Worm (Caenorhabditis elegans): Measurements from ENCODE around the gene pgp-13.

DNA sequence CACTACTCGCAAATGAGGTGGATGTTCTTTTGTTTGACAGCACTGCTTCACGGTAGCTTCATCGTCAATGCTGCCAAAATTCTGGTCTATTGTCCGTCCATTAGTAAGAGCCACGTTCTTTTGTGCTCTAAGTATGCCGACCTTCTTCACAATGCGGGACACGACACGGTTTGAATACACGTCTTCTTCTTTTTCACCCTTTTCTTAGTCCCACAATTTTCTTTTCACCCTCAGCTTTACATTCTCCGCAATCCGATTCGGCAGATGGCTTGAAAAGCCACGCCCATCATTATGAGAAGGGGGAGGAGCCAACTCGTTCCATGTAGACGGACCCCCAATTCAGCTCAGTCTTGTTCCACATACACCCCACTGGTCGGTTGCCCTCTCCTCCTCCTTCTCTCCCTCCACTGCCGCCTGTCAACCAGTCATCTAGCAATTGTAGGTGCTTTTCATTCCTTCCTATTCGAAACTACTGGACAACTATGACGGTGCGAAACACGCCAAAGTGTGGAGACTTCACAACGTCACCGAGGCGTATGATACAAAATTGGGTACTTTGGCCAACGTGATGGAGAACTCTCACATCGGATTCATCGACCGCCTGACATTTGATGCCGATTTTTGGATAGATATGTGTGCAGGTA lies 46.7 kb upstream of the pgp-13 start:
- peak; percentile 76 for TF ChIP-seq flt-1 (GFP tag; IDR thresholded peaks at IDR 0.05)
- no peak for TF ChIP-seq cog-1 (tag; optimal IDR thresholded peaks at IDR 0.05)
- no peak; the same call in 1 of the 2 replicates for TF ChIP-seq T22C8.4 (GFP tag; IDR thresholded peaks at IDR 0.05)
- peak; percentile 8 for TF ChIP-seq med-1 (GFP tag; optimal IDR thresholded peaks at IDR 0.05; ENCODE audit: insufficient read depth)
- TF ChIP-seq tab-1 (GFP tag; IDR thresholded peaks at IDR 0.05), result peak; percentile 69; the same call in 1 of the 2 replicates
- no peak for TF ChIP-seq klf-2 (GFP tag; conservative IDR thresholded peaks at IDR 0.05)
- TF ChIP-seq ztf-23 (GFP tag; IDR thresholded peaks at IDR 0.05), result 0 out of 2 replicates have a peak, but pooled peaks have one; percentile 24
